Worm (Caenorhabditis elegans) whole organism, mixed stage, embryonic: Measurements from ENCODE around the gene Y73B6A.3.

Experiments
- blmp-1 ChIP-seq: fragments of 150-350 bp; optimal IDR thresholded peaks from 2 replicates; lab custom pipeline; 2014; ENCODE audit warnings: missing biosample characterization, missing genetic modification characterization
- nhr-76 ChIP-seq: sonication (generic microtip); optimal IDR thresholded peaks from 2 replicates; lab custom pipeline; 2017; ENCODE audit warnings: missing biosample characterization, missing genetic modification characterization
- snpc-4 ChIP-seq: fragments of 150-350 bp; optimal IDR thresholded peaks from 2 replicates; lab custom pipeline; 2014; ENCODE audit warnings: missing biosample characterization, missing genetic modification characterization

ce11 chrIV:6771556-6771955, 31.5 kb upstream of the Y73B6A.3 start:
- TF ChIP-seq snpc-4 (tag; lab: Kevin White, UChicago) (no peak), nhr-76 (tag; lab: Kevin White, UChicago) (no peak), blmp-1 (tag; lab: Kevin White, UChicago) (no peak)
